Fruit fly (Drosophila melanogaster): ENCODE measurements around the gene csw.

csw gene

DNA sequence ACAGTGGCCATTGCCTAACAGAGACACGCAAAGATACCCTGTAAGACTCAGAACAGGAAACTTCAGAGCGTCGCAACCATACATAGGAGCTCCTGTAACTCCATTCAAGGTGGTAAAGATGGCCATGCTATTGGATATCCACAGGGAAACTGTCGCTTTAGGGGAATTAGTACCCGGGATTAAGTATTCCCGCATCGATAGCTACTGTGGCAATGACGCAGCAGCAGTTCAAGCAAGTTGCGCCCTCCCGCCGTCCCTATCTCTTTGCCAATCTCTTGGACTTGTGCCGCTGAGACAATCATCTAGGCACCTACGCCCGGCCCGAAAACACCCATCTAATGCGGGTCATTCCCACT is 23.3 kb upstream of the csw start (continued):
- TF ChIP-seq CG8924 (tag; optimal IDR thresholded peaks at IDR 0.05), result peak; percentile 37
- TF ChIP-seq kay (GFP tag; optimal IDR thresholded peaks at IDR 0.05), result peak; percentile 98
- TF ChIP-seq disco-r (GFP tag; optimal IDR thresholded peaks at IDR 0.05), result no peak
- no peak for TF ChIP-seq hb (GFP tag; IDR thresholded peaks at IDR 0.05; ENCODE audit: partially characterized antibody)
- no peak for TF ChIP-seq run (tag; optimal IDR thresholded peaks at IDR 0.05)
- TF ChIP-seq CG15696 (tag; optimal IDR thresholded peaks at IDR 0.05), result no peak
- TF ChIP-seq CG7372 (GFP tag; IDR thresholded peaks at IDR 0.05), result peak; percentile 78
- TF ChIP-seq Sox100B (GFP tag; optimal IDR thresholded peaks at IDR 0.05), result no peak
- TF ChIP-seq MBD-R2 (GFP tag; IDR thresholded peaks at IDR 0.05), result peak; percentile 52; the same call in 1 of the 2 replicates
- peak; percentile 97 for TF ChIP-seq sd (tag; optimal IDR thresholded peaks at IDR 0.05)
- no peak for TF ChIP-seq br (optimal IDR thresholded peaks at IDR 0.05)
- TF ChIP-seq Optix (GFP tag; IDR thresholded peaks at IDR 0.05), result peak; percentile 59; the same call in 2 of the 3 replicates
- TF ChIP-seq CG10462 (GFP tag; optimal IDR thresholded peaks at IDR 0.05), result no peak
- peak; percentile 52 for TF ChIP-seq CG12942 (GFP tag; optimal IDR thresholded peaks at IDR 0.05)
- TF ChIP-seq CG17186 (GFP tag; optimal IDR thresholded peaks at IDR 0.05), result no peak
- peak; percentile 61 for TF ChIP-seq Oaz (GFP tag; IDR thresholded peaks at IDR 0.05)
- peak; percentile 72 for TF ChIP-seq caup (GFP tag; optimal IDR thresholded peaks at IDR 0.05; ENCODE audit: severe bottlenecking)
- no peak for TF ChIP-seq HLHmδ (GFP tag; optimal IDR thresholded peaks at IDR 0.05)
- peak; percentile 31 to 49 for TF ChIP-seq bsh (GFP tag; optimal IDR thresholded peaks at IDR 0.05)
- no peak for TF ChIP-seq CG4617 (GFP tag; optimal IDR thresholded peaks at IDR 0.05; ENCODE audit: borderline replicate concordance)
- TF ChIP-seq Drgx (GFP tag; IDR thresholded peaks at IDR 0.05), result peak; percentile 80
- TF ChIP-seq D (optimal IDR thresholded peaks at IDR 0.05), result no peak
- peak; percentile 36 for TF ChIP-seq D (GFP tag; optimal IDR thresholded peaks at IDR 0.05)
- peak; percentile 23 for TF ChIP-seq schlank (tag; optimal IDR thresholded peaks at IDR 0.05)
- TF ChIP-seq CG9609 (GFP tag; optimal IDR thresholded peaks at IDR 0.05), result peak; percentile 23
- TF ChIP-seq Atf6 (GFP tag; IDR thresholded peaks at IDR 0.05), result peak; percentile 79
- TF ChIP-seq jumu (GFP tag; optimal IDR thresholded peaks at IDR 0.05), result peak; percentile 62
- TF ChIP-seq ato (GFP tag; IDR thresholded peaks at IDR 0.05; ENCODE audit: partially characterized antibody), result no peak
- no peak for TF ChIP-seq lov (optimal IDR thresholded peaks at IDR 0.05)
- TF ChIP-seq lov (GFP tag; IDR thresholded peaks at IDR 0.05), result no peak
- no peak for TF ChIP-seq TFAM (GFP tag; optimal IDR thresholded peaks at IDR 0.05)
- TF ChIP-seq E2f2 (GFP tag; IDR thresholded peaks at IDR 0.05), result peak; percentile 43
- TF ChIP-seq CG7271 (tag; optimal IDR thresholded peaks at IDR 0.05), result no peak
- peak; percentile 51 for TF ChIP-seq CG4730 (GFP tag; IDR thresholded peaks at IDR 0.05)
- TF ChIP-seq chm (GFP tag; IDR thresholded peaks at IDR 0.05), result 0 out of 2 replicates have a peak, but pooled peaks have one; percentile 38
- peak; percentile 76 for TF ChIP-seq CG3281 (GFP tag; optimal IDR thresholded peaks at IDR 0.05)
- peak; percentile 63; the same call in 2 of the 4 replicates for TF ChIP-seq Gug (GFP tag; IDR thresholded peaks at IDR 0.05)
- no peak for TF ChIP-seq repo (GFP tag; optimal IDR thresholded peaks at IDR 0.05)
- TF ChIP-seq gt (GFP tag; IDR thresholded peaks at IDR 0.05), result no peak
- TF ChIP-seq CG30020 (tag; optimal IDR thresholded peaks at IDR 0.05), result no peak
- 0 out of 2 replicates have a peak, but pooled peaks have one; percentile 33 for TF ChIP-seq peb (GFP tag; IDR thresholded peaks at IDR 0.05)
- peak; percentile 48 for TF ChIP-seq CG2712 (tag; optimal IDR thresholded peaks at IDR 0.05)
- TF ChIP-seq CG9876 (GFP tag; optimal IDR thresholded peaks at IDR 0.05), result peak; percentile 16
- no peak for TF ChIP-seq Dll (GFP tag; IDR thresholded peaks at IDR 0.05; ENCODE audit: partially characterized antibody)
- TF ChIP-seq Jarid2 (GFP tag; optimal IDR thresholded peaks at IDR 0.05), result peak; percentile 11
- 0 out of 2 replicates have a peak, but pooled peaks have one; percentile 21 for TF ChIP-seq CG31224 (GFP tag; IDR thresholded peaks at IDR 0.05)
- TF ChIP-seq Mrtf (GFP tag; IDR thresholded peaks at IDR 0.05), result peak; percentile 76
- TF ChIP-seq ftz-f1 (GFP tag; optimal IDR thresholded peaks at IDR 0.05), result no peak
- peak; percentile 39 for TF ChIP-seq Hsf (GFP tag; optimal IDR thresholded peaks at IDR 0.05)
- TF ChIP-seq dan (GFP tag; IDR thresholded peaks at IDR 0.05), result no peak
- TF ChIP-seq CG13123 (GFP tag; optimal IDR thresholded peaks at IDR 0.05), result no peak
- peak; percentile 66 for TF ChIP-seq Taf1 (GFP tag; IDR thresholded peaks at IDR 0.05)
- peak; percentile 60 for TF ChIP-seq klu (GFP tag; IDR thresholded peaks at IDR 0.05)

Measured in whole organism, embryonic.